Worm (Caenorhabditis elegans): ENCODE measurements around the gene clec-185.
A peak's percentile ranks its signal among the peaks of the same experiment; 100 is the strongest.

The clec-185 gene

ce11 chrIV:12410167-12410566 lies 28.3 kb upstream of the clec-185 start, which contains the start of gene acl-13:
acl-13 (plus strand) TSS chrIV:12410467.
- TF ChIP-seq ceh-28 (tag; optimal IDR thresholded peaks at IDR 0.05), result no peak

- no peak for TF ChIP-seq eor-1 (tag; optimal IDR thresholded peaks at IDR 0.05)
- TF ChIP-seq fkh-10 (GFP tag; optimal IDR thresholded peaks at IDR 0.05), result peak; percentile 71
Measured at ce11 chrIV:12414601-12415000, 23.9 kb upstream of the clec-185 start.

ce11 chrIV:12416629-12417404 lies 21.6 kb upstream of the clec-185 start:
- TF ChIP-seq elt-2 (tag; optimal IDR thresholded peaks at IDR 0.05), result peak; percentile 26
- TF ChIP-seq unc-62 (GFP tag; optimal IDR thresholded peaks at IDR 0.05), result no peak
- TF ChIP-seq egl-27 (tag; optimal IDR thresholded peaks at IDR 0.05), result no peak
- no peak for TF ChIP-seq nhr-25 (tag; optimal IDR thresholded peaks at IDR 0.05)
- TF ChIP-seq hmg-11 (tag; optimal IDR thresholded peaks at IDR 0.05), result peak; percentile 35

ce11 chrIV:12417536-12418195 lies 20.8 kb upstream of the clec-185 start, which contains the start of gene F08G5.3:
F08G5.3 (minus strand) TSS chrIV:12417586.
- TF ChIP-seq ceh-9 (tag; optimal IDR thresholded peaks at IDR 0.05), result peak; percentile 42
- peak; percentile 37 for TF ChIP-seq nfya-1 (tag; optimal IDR thresholded peaks at IDR 0.05; ENCODE audit: insufficient read depth)
- peak; percentile 9 for TF ChIP-seq pqm-1 (tag; optimal IDR thresholded peaks at IDR 0.05)
- TF ChIP-seq nhr-43 (tag; optimal IDR thresholded peaks at IDR 0.05; ENCODE audit: poor library complexity, severe bottlenecking), result peak; percentile 73
- TF ChIP-seq mml-1 (tag; optimal IDR thresholded peaks at IDR 0.05), result no peak
- peak; percentile 20 for TF ChIP-seq lsy-12 (tag; optimal IDR thresholded peaks at IDR 0.05)
- peak; percentile 49 for TF ChIP-seq elt-2 (tag; optimal IDR thresholded peaks at IDR 0.05)
- peak; percentile 34 for TF ChIP-seq pha-4 (tag; optimal IDR thresholded peaks at IDR 0.05)
- TF ChIP-seq tbx-2 (tag; optimal IDR thresholded peaks at IDR 0.05), result peak; percentile 32
- TF ChIP-seq nhr-11 (tag; optimal IDR thresholded peaks at IDR 0.05), result peak; percentile 40
- no peak for TF ChIP-seq fkh-2 (tag; optimal IDR thresholded peaks at IDR 0.05)
- TF ChIP-seq nhr-237 (tag; optimal IDR thresholded peaks at IDR 0.05), result no peak

ce11 chrIV:12419291-12419690 lies 19.2 kb upstream of the clec-185 start:
- TF ChIP-seq nfya-1 (tag; optimal IDR thresholded peaks at IDR 0.05; ENCODE audit: insufficient read depth) (peak; percentile 12), ztf-11 (tag; optimal IDR thresholded peaks at IDR 0.05) (no peak), lin-15B (tag; optimal IDR thresholded peaks at IDR 0.05) (no peak), lsy-12 (tag; optimal IDR thresholded peaks at IDR 0.05) (no peak), elt-3 (tag; optimal IDR thresholded peaks at IDR 0.05) (no peak), ZK546.5 (tag; optimal IDR thresholded peaks at IDR 0.05) (no peak), elt-1 (tag; optimal IDR thresholded peaks at IDR 0.05) (no peak), nhr-43 (tag; optimal IDR thresholded peaks at IDR 0.05; ENCODE audit: poor library complexity, severe bottlenecking) (no peak), pqm-1 (tag; optimal IDR thresholded peaks at IDR 0.05) (no peak), nhr-237 (tag; optimal IDR thresholded peaks at IDR 0.05) (no peak), pha-4 (tag; optimal IDR thresholded peaks at IDR 0.05) (no peak), fkh-10 (GFP tag; optimal IDR thresholded peaks at IDR 0.05) (peak; percentile 5), nhr-77 (tag; optimal IDR thresholded peaks at IDR 0.05) (no peak), ceh-82 (tag; optimal IDR thresholded peaks at IDR 0.05) (no peak), sea-2 (GFP tag; optimal IDR thresholded peaks at IDR 0.05) (no peak), skn-1 (tag; optimal IDR thresholded peaks at IDR 0.05) (no peak), daf-12 (tag; optimal IDR thresholded peaks at IDR 0.05) (no peak)

ce11 chrIV:12420455-12420854 lies 18.0 kb upstream of the clec-185 start, which contains the start of gene ugt-65:
ugt-65 (plus strand) TSS chrIV:12420683.
- TF ChIP-seq egl-5 (tag; optimal IDR thresholded peaks at IDR 0.05) (no peak), jun-1 (tag; optimal IDR thresholded peaks at IDR 0.05) (no peak), mml-1 (tag; optimal IDR thresholded peaks at IDR 0.05) (no peak), tbx-2 (tag; optimal IDR thresholded peaks at IDR 0.05) (no peak), pqm-1 (tag; optimal IDR thresholded peaks at IDR 0.05) (peak; percentile 85), fkh-10 (GFP tag; optimal IDR thresholded peaks at IDR 0.05) (no peak), ceh-82 (tag; optimal IDR thresholded peaks at IDR 0.05) (no peak), nhr-25 (tag; optimal IDR thresholded peaks at IDR 0.05) (no peak), ceh-9 (tag; optimal IDR thresholded peaks at IDR 0.05) (no peak), nhr-237 (tag; optimal IDR thresholded peaks at IDR 0.05) (no peak), pha-4 (tag; optimal IDR thresholded peaks at IDR 0.05) (peak; percentile 24), elt-2 (tag; optimal IDR thresholded peaks at IDR 0.05) (peak; percentile 93)

All from whole organism, L3 larva.